Worm (Caenorhabditis elegans): ENCODE results near the gene str-41.

Gene str-41

ce11 chrV:7432441-7433146, 20.8 kb downstream of the str-41 start:
- TF ChIP-seq aly-1 (tag; optimal IDR thresholded peaks at IDR 0.05), result no peak
- TF ChIP-seq hnd-1 (tag; optimal IDR thresholded peaks at IDR 0.05), result no peak
- no peak for TF ChIP-seq hmbx-1 (tag; optimal IDR thresholded peaks at IDR 0.05)
- TF ChIP-seq B0310.2 (tag; optimal IDR thresholded peaks at IDR 0.05), result no peak
- no peak for TF ChIP-seq flt-1 (GFP tag; IDR thresholded peaks at IDR 0.05)
- no peak for TF ChIP-seq sea-1 (GFP tag; conservative IDR thresholded peaks at IDR 0.05)
- no peak for TF ChIP-seq tbx-11 (GFP tag; IDR thresholded peaks at IDR 0.05)
- no peak for TF ChIP-seq pes-1 (GFP tag; IDR thresholded peaks at IDR 0.05)
- TF ChIP-seq ceh-36 (tag; optimal IDR thresholded peaks at IDR 0.05), result no peak
- no peak for TF ChIP-seq ets-7 (tag; optimal IDR thresholded peaks at IDR 0.05)
- no peak for TF ChIP-seq hmg-4 (GFP tag; optimal IDR thresholded peaks at IDR 0.05)
- no peak for TF ChIP-seq scrt-1 (GFP tag; IDR thresholded peaks at IDR 0.05)
- TF ChIP-seq tra-4 (tag; optimal IDR thresholded peaks at IDR 0.05), result no peak
- TF ChIP-seq F13C5.2 (tag; optimal IDR thresholded peaks at IDR 0.05), result no peak
- no peak for TF ChIP-seq ama-1 (optimal IDR thresholded peaks at IDR 0.05)

- TF ChIP-seq hnd-1 (tag; optimal IDR thresholded peaks at IDR 0.05) (no peak), sea-1 (GFP tag; conservative IDR thresholded peaks at IDR 0.05) (no peak)
Measured at ce11 chrV:7434805-7435363, 23.1 kb downstream of the str-41 start.

ce11 chrV:7435376-7436204, 23.8 kb downstream of the str-41 start, which contains the start of the genes ddo-2 and F25E5.8:
Gene ddo-2 (minus strand): TSS chrV:7435705.
Gene F25E5.8 (plus strand): TSS chrV:7435930.
- no peak for TF ChIP-seq tbx-37 (GFP tag; conservative IDR thresholded peaks at IDR 0.05)
- TF ChIP-seq F13C5.2 (tag; optimal IDR thresholded peaks at IDR 0.05), result no peak
- no peak for TF ChIP-seq hmg-4 (GFP tag; optimal IDR thresholded peaks at IDR 0.05)
- TF ChIP-seq ceh-36 (tag; optimal IDR thresholded peaks at IDR 0.05), result no peak
- no peak for TF ChIP-seq tra-4 (tag; optimal IDR thresholded peaks at IDR 0.05)
- TF ChIP-seq flt-1 (GFP tag; IDR thresholded peaks at IDR 0.05), result no peak
- TF ChIP-seq hnd-1 (tag; optimal IDR thresholded peaks at IDR 0.05), result no peak
- no peak for TF ChIP-seq ama-1 (optimal IDR thresholded peaks at IDR 0.05)
- no peak for TF ChIP-seq aly-1 (tag; optimal IDR thresholded peaks at IDR 0.05)
- TF ChIP-seq pes-1 (GFP tag; IDR thresholded peaks at IDR 0.05), result no peak
- no peak for TF ChIP-seq tbx-11 (GFP tag; IDR thresholded peaks at IDR 0.05)
- no peak for TF ChIP-seq hmbx-1 (tag; optimal IDR thresholded peaks at IDR 0.05)
- no peak for TF ChIP-seq ets-7 (tag; optimal IDR thresholded peaks at IDR 0.05)
- TF ChIP-seq B0310.2 (tag; optimal IDR thresholded peaks at IDR 0.05), result no peak
- no peak for TF ChIP-seq scrt-1 (GFP tag; IDR thresholded peaks at IDR 0.05)
- TF ChIP-seq sea-1 (GFP tag; conservative IDR thresholded peaks at IDR 0.05), result no peak
- no peak for TF ChIP-seq ceh-13 (GFP tag; optimal IDR thresholded peaks at IDR 0.05)

ce11 chrV:7436509-7436908, 24.7 kb downstream of the str-41 start:
- no peak for TF ChIP-seq tbx-11 (GFP tag; IDR thresholded peaks at IDR 0.05)
- no peak for TF ChIP-seq ceh-36 (tag; optimal IDR thresholded peaks at IDR 0.05)
- no peak for TF ChIP-seq ets-7 (tag; optimal IDR thresholded peaks at IDR 0.05)
- TF ChIP-seq hmg-4 (GFP tag; optimal IDR thresholded peaks at IDR 0.05), result no peak
- no peak for TF ChIP-seq hmbx-1 (tag; optimal IDR thresholded peaks at IDR 0.05)
- TF ChIP-seq hnd-1 (tag; optimal IDR thresholded peaks at IDR 0.05), result no peak
- TF ChIP-seq pes-1 (GFP tag; IDR thresholded peaks at IDR 0.05), result no peak
- TF ChIP-seq tra-4 (tag; optimal IDR thresholded peaks at IDR 0.05), result no peak
- TF ChIP-seq flt-1 (GFP tag; IDR thresholded peaks at IDR 0.05), result no peak
- no peak for TF ChIP-seq B0310.2 (tag; optimal IDR thresholded peaks at IDR 0.05)
- TF ChIP-seq sea-1 (GFP tag; conservative IDR thresholded peaks at IDR 0.05), result no peak

ce11 chrV:7436911-7437310, 25.1 kb downstream of the str-41 start:
- no peak for TF ChIP-seq ceh-36 (tag; optimal IDR thresholded peaks at IDR 0.05)
- TF ChIP-seq tbx-37 (GFP tag; conservative IDR thresholded peaks at IDR 0.05), result no peak
- TF ChIP-seq tbx-11 (GFP tag; IDR thresholded peaks at IDR 0.05), result no peak
- no peak for TF ChIP-seq ceh-13 (GFP tag; optimal IDR thresholded peaks at IDR 0.05)
- no peak for TF ChIP-seq pes-1 (GFP tag; IDR thresholded peaks at IDR 0.05)
- no peak for TF ChIP-seq sea-1 (GFP tag; conservative IDR thresholded peaks at IDR 0.05)
- no peak for TF ChIP-seq hnd-1 (tag; optimal IDR thresholded peaks at IDR 0.05)
- TF ChIP-seq scrt-1 (GFP tag; IDR thresholded peaks at IDR 0.05), result no peak
- no peak for TF ChIP-seq ets-7 (tag; optimal IDR thresholded peaks at IDR 0.05)
- TF ChIP-seq ama-1 (optimal IDR thresholded peaks at IDR 0.05), result no peak
- TF ChIP-seq tra-4 (tag; optimal IDR thresholded peaks at IDR 0.05), result no peak
- no peak for TF ChIP-seq flt-1 (GFP tag; IDR thresholded peaks at IDR 0.05)
- no peak for TF ChIP-seq hmbx-1 (tag; optimal IDR thresholded peaks at IDR 0.05)
- TF ChIP-seq B0310.2 (tag; optimal IDR thresholded peaks at IDR 0.05), result no peak
- TF ChIP-seq hmg-4 (GFP tag; optimal IDR thresholded peaks at IDR 0.05), result no peak
- TF ChIP-seq F13C5.2 (tag; optimal IDR thresholded peaks at IDR 0.05), result no peak
- no peak for TF ChIP-seq aly-1 (tag; optimal IDR thresholded peaks at IDR 0.05)

- TF ChIP-seq hmbx-1 (tag; optimal IDR thresholded peaks at IDR 0.05) (no peak), tra-4 (tag; optimal IDR thresholded peaks at IDR 0.05) (no peak)
Measured at ce11 chrV:7437538-7437937, 25.7 kb downstream of the str-41 start, which contains the start of gene F25E5.9. Gene F25E5.9 (minus strand): TSS chrV:7437919.

- TF ChIP-seq ama-1 (optimal IDR thresholded peaks at IDR 0.05) (no peak), B0310.2 (tag; optimal IDR thresholded peaks at IDR 0.05) (no peak), ceh-36 (tag; optimal IDR thresholded peaks at IDR 0.05) (no peak), tbx-37 (GFP tag; conservative IDR thresholded peaks at IDR 0.05) (no peak), flt-1 (GFP tag; IDR thresholded peaks at IDR 0.05) (no peak), scrt-1 (GFP tag; IDR thresholded peaks at IDR 0.05) (no peak), ets-7 (tag; optimal IDR thresholded peaks at IDR 0.05) (no peak)
Measured at ce11 chrV:7437985-7438384, 26.2 kb downstream of the str-41 start, which contains the start of gene F25E5.16. Gene F25E5.16 (plus strand): TSS chrV:7438285.
